Worm (Caenorhabditis elegans) whole organism, L3 larva: ENCODE data around the gene toca-2.

Experiments used
- ZK546.5 ChIP-seq: sonication (generic microtip); optimal IDR thresholded peaks from 2 replicates; lab custom pipeline; 2017; ENCODE audit warnings: missing biosample characterization, missing genetic modification characterization
- aly-2 ChIP-seq: fragments of 150-350 bp; optimal IDR thresholded peaks from 2 replicates; lab custom pipeline; 2014; ENCODE audit warnings: missing biosample characterization, missing genetic modification characterization
- ama-1 ChIP-seq: fragments of 150-350 bp; optimal IDR thresholded peaks from 2 replicates; lab custom pipeline; 2018
- ceh-82 ChIP-seq: fragments of 150-350 bp; optimal IDR thresholded peaks from 2 replicates; lab custom pipeline; 2014; ENCODE audit warnings: missing biosample characterization, missing genetic modification characterization
- egl-27 ChIP-seq: sonication (generic microtip); optimal IDR thresholded peaks from 4 replicates; lab custom pipeline; 2017; ENCODE audit warnings: missing biosample characterization, missing genetic modification reagents, missing genetic modification characterization
- fos-1 ChIP-seq: fragments of 150-350 bp; optimal IDR thresholded peaks from 2 replicates; lab custom pipeline; 2014; ENCODE audit warnings: missing biosample characterization, missing genetic modification characterization
- lin-15B ChIP-seq: fragments of 150-350 bp; optimal IDR thresholded peaks from 2 replicates; lab custom pipeline; 2014; ENCODE audit warnings: missing biosample characterization, missing genetic modification characterization
- nhr-11 ChIP-seq: fragments of 150-350 bp; optimal IDR thresholded peaks from 2 replicates; lab custom pipeline; 2014; ENCODE audit warnings: missing biosample characterization, missing genetic modification characterization
- nhr-237 ChIP-seq: fragments of 150-350 bp; optimal IDR thresholded peaks from 2 replicates; lab custom pipeline; 2014; ENCODE audit warnings: missing biosample characterization, missing genetic modification characterization
- pha-4 ChIP-seq: fragments of 150-350 bp; optimal IDR thresholded peaks from 2 replicates; lab custom pipeline; 2014; ENCODE audit warnings: missing biosample characterization, missing genetic modification reagents, missing genetic modification characterization
- pqm-1 ChIP-seq: fragments of 150-350 bp; optimal IDR thresholded peaks from 2 replicates; lab custom pipeline; 2017; ENCODE audit warnings: missing biosample characterization, missing genetic modification characterization, inconsistent platforms
- snpc-4 ChIP-seq: fragments of 150-350 bp; optimal IDR thresholded peaks from 2 replicates; lab custom pipeline; 2014; ENCODE audit warnings: missing biosample characterization, missing genetic modification characterization
- zag-1 ChIP-seq: fragments of 150-350 bp; optimal IDR thresholded peaks from 2 replicates; lab custom pipeline; 2014; ENCODE audit warnings: missing biosample characterization, missing genetic modification characterization
- ztf-11 ChIP-seq: fragments of 150-350 bp; optimal IDR thresholded peaks from 2 replicates; lab custom pipeline; 2014; ENCODE audit warnings: missing biosample characterization, missing genetic modification characterization

DNA sequence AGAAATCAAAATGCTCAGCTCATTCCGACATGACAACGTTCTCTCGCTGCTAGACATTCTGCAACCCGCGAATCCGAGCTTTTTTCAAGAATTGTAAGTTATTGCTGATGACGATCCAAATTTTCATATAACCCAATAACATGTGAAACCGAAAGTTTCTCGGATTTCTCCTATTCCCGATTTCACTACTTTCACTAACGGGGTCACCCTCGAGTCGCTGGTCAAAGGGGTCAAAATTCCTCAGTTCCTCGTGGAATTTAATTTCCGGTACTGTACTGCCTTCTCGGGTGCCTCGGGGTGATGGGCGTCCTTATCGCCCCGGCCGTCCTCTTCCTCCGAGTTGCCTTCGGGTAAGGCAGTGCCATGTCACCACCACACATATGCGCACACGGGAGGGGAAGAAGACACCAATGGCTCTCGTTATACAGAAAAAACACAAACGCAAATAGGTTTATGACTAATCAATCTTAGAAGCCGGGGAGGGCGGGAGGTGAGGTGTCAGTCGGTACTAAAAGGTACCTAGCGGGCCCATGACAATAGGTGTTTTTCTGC lies 35.4 kb upstream of the toca-2 start:
- no peak for TF ChIP-seq fos-1
- no peak for TF ChIP-seq nhr-237 (tag; lab: Kevin White, UChicago)
- TF ChIP-seq ama-1 (lab: Kevin White, UChicago): no peak
- no peak for TF ChIP-seq zag-1 (tag; lab: Kevin White, UChicago)
- no peak for TF ChIP-seq pha-4 (tag; lab: Kevin White, UChicago)
- no peak for TF ChIP-seq nhr-11
- TF ChIP-seq egl-27 (tag; lab: Kevin White, UChicago): no peak
- TF ChIP-seq ZK546.5 (tag; lab: Kevin White, UChicago): no peak
- TF ChIP-seq lin-15B: no peak
- TF ChIP-seq ceh-82 (tag; lab: Kevin White, UChicago): no peak
- no peak for TF ChIP-seq snpc-4
- TF ChIP-seq aly-2 (tag; lab: Kevin White, UChicago): no peak
- TF ChIP-seq pqm-1 (tag; lab: Kevin White, UChicago): no peak
- TF ChIP-seq ztf-11: no peak
